Worm (Caenorhabditis elegans): ENCODE results near the gene grdn-1.

DNA sequence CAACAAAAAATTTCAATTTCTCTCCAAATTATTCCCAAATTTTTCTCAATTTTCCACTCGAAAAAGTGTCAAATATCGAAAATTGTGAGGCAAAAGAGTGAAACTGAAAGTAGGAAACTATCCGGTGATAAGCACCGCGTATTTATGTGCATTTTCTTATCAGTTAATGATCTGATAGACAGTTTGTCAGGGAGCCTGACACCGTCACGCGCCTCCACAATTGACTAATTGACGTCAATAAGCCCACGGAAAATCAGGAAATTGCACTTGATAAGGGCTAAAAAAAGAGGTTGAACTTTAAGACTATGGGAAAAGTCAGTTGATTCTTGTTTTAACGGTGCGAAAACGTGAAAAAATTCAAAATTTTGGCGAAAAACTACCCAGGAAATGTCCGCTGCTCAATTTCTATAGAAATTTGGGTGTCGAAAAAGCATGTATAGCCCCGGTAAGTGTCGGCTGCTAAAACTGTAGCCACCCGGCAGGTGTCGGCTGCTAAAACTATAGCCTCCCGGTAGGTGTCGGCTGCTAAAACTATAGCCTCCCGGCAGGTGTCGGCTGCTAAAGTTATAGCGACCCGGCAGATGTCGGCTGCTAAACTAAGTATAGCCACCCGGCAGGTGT lies 15.0 kb upstream of the grdn-1 start:
- TF ChIP-seq nhr-28 (tag; optimal IDR thresholded peaks at IDR 0.05) (no peak), ceh-39 (tag; optimal IDR thresholded peaks at IDR 0.05) (no peak), mep-1 (tag; optimal IDR thresholded peaks at IDR 0.05) (no peak), unc-39 (tag; optimal IDR thresholded peaks at IDR 0.05) (no peak)
